Worm (Caenorhabditis elegans) whole organism, L1 larva: ENCODE data around the gene K02E7.11.
A peak's percentile ranks its signal among the peaks of the same experiment; 100 is the strongest.
"Not testable (repeated sequence)": the region's sequence is repeated elsewhere in the genome, so short reads cannot be mapped to it uniquely, and the experiment has no call there.

Experiments used
- C16A3.4 ChIP-seq: fragments of 150-350 bp; optimal IDR thresholded peaks from 2 replicates; lab custom pipeline; 2014; ENCODE audit warnings: missing biosample characterization, missing genetic modification characterization
- C34B4.2 ChIP-seq: sonication (generic microtip); optimal IDR thresholded peaks from 2 replicates; lab custom pipeline; 2017; ENCODE audit warnings: mild to moderate bottlenecking, missing genetic modification characterization, missing compliant biosample characterization
- alr-1 ChIP-seq: fragments of 200-800 bp; sonication (Bioruptor generic); optimal IDR thresholded peaks from 2 replicates; lab custom pipeline; 2018; ENCODE audit warnings: borderline replicate concordance, mild to moderate bottlenecking, missing genetic modification characterization, missing compliant biosample characterization
- ama-1 ChIP-seq: fragments of 150-350 bp; optimal IDR thresholded peaks from 2 replicates; lab custom pipeline; 2014
- ceh-63 ChIP-seq: fragments of 200-800 bp; sonication (Bioruptor generic); optimal IDR thresholded peaks from 2 replicates; lab custom pipeline; 2018; ENCODE audit warnings: mild to moderate bottlenecking, missing genetic modification characterization, missing compliant biosample characterization
- ceh-8 ChIP-seq: fragments of 200-800 bp; sonication (Bioruptor generic); optimal IDR thresholded peaks from 2 replicates; lab custom pipeline; 2018; ENCODE audit warnings: mild to moderate bottlenecking, missing genetic modification characterization, moderate library complexity, missing compliant biosample characterization
- ceh-82 ChIP-seq, 3 experiments: fragments of 150-350 bp in 1 of 3; sonication (generic microtip) in 2 of 3; optimal IDR thresholded peaks; 2 replicates each; lab custom pipeline; 2014 to 2017; ENCODE audit warnings: missing biosample characterization in 3 of 3, missing genetic modification characterization in 3 of 3
- ceh-88 ChIP-seq: fragments of 200-800 bp; sonication (Bioruptor generic); IDR thresholded peaks from 2 replicates; pipeline ENCODE4 v1.3.6; 2022; ENCODE audit warnings: missing genetic modification characterization, missing compliant biosample characterization
- egl-13 ChIP-seq: sonication (generic microtip); optimal IDR thresholded peaks from 2 replicates; lab custom pipeline; 2016; ENCODE audit warnings: missing genotype, missing genetic modification reagents, missing genetic modification characterization, missing compliant biosample characterization
- egl-27 ChIP-seq, 2 experiments: fragments of 150-350 bp in 1 of 2; sonication (generic microtip); optimal IDR thresholded peaks; 3 replicates each; lab custom pipeline; 2017 to 2018; ENCODE audit warnings: missing biosample characterization in 2 of 2, missing genetic modification characterization in 2 of 2, missing genetic modification reagents in 2 of 2
- elt-2 ChIP-seq: sonication (generic microtip); optimal IDR thresholded peaks from 2 replicates; lab custom pipeline; 2016; ENCODE audit warnings: missing genetic modification characterization, mild to moderate bottlenecking, inconsistent platforms, missing compliant biosample characterization, missing genetic modification reagents
- fkh-10 ChIP-seq: sonication (generic microtip); optimal IDR thresholded peaks from 2 replicates; lab custom pipeline; 2017; ENCODE audit warnings: missing biosample characterization, missing genetic modification reagents, missing genetic modification characterization
- fkh-8 ChIP-seq: sonication (generic microtip); optimal IDR thresholded peaks from 2 replicates; lab custom pipeline; 2016; ENCODE audit warnings: mild to moderate bottlenecking, missing genetic modification characterization, missing compliant biosample characterization
- fos-1 ChIP-seq: fragments of 150-350 bp; optimal IDR thresholded peaks from 2 replicates; lab custom pipeline; 2014; ENCODE audit warnings: missing biosample characterization, missing genetic modification characterization
- hlh-17 ChIP-seq: fragments of 200-800 bp; sonication (Bioruptor generic); optimal IDR thresholded peaks from 2 replicates; lab custom pipeline; 2018; ENCODE audit warnings: missing genetic modification characterization, mild to moderate bottlenecking, missing compliant biosample characterization, moderate library complexity, borderline replicate concordance
- lin-35 ChIP-seq, 2 experiments: fragments of 150-350 bp; optimal IDR thresholded peaks; 2 replicates each; lab custom pipeline; 2014; ENCODE audit warnings: missing biosample characterization in 2 of 2, missing genetic modification characterization in 2 of 2, missing genetic modification reagents in 2 of 2
- lsy-2 ChIP-seq, 2 experiments: fragments of 150-350 bp; optimal IDR thresholded peaks; 2 replicates each; lab custom pipeline; 2014; ENCODE audit warnings: missing biosample characterization in 2 of 2, missing genetic modification characterization in 2 of 2
- mab-9 ChIP-seq: fragments of 200-800 bp; sonication (Bioruptor generic); IDR thresholded peaks from 2 replicates; pipeline ENCODE4 v1.3.6; 2022; ENCODE audit warnings: missing genetic modification reagents, missing genetic modification characterization, missing compliant biosample characterization
- mep-1 ChIP-seq: fragments of 150-350 bp; optimal IDR thresholded peaks from 2 replicates; lab custom pipeline; 2014; ENCODE audit warnings: missing biosample characterization, missing genetic modification characterization
- nhr-11 ChIP-seq: fragments of 150-350 bp; optimal IDR thresholded peaks from 2 replicates; lab custom pipeline; 2014; ENCODE audit warnings: missing biosample characterization, missing genetic modification characterization
- nhr-12 ChIP-seq: sonication (generic microtip); optimal IDR thresholded peaks from 2 replicates; lab custom pipeline; 2017; ENCODE audit warnings: missing biosample characterization, missing genetic modification characterization
- nhr-19 ChIP-seq: fragments of 200-800 bp; sonication (Bioruptor generic); conservative IDR thresholded peaks from 2 replicates; pipeline ENCODE4 v1.3.6; 2022; ENCODE audit warnings: missing genetic modification characterization, missing compliant biosample characterization
- nhr-28 ChIP-seq: fragments of 150-350 bp; optimal IDR thresholded peaks from 2 replicates; lab custom pipeline; 2014; ENCODE audit warnings: missing biosample characterization, missing genetic modification characterization
- nhr-76 ChIP-seq: sonication (generic microtip); optimal IDR thresholded peaks from 2 replicates; lab custom pipeline; 2017; ENCODE audit warnings: missing biosample characterization, missing genetic modification characterization
- nhr-85 ChIP-seq: sonication (generic microtip); peaks from one replicate; lab custom pipeline; 2016; ENCODE audit warnings: missing genetic modification characterization, inconsistent platforms, missing compliant biosample characterization
- pag-3 ChIP-seq: sonication (generic microtip); optimal IDR thresholded peaks from 2 replicates; lab custom pipeline; 2017; ENCODE audit warnings: missing genetic modification characterization, mild to moderate bottlenecking, missing compliant biosample characterization, antibody characterized with exemption, borderline replicate concordance; ENCODE audit not compliant: insufficient read depth
- skn-1 ChIP-seq: fragments of 150-350 bp; optimal IDR thresholded peaks from 2 replicates; lab custom pipeline; 2014; ENCODE audit warnings: missing biosample characterization, missing genetic modification characterization
- snu-23 ChIP-seq: sonication (generic microtip); optimal IDR thresholded peaks from 2 replicates; lab custom pipeline; 2016; ENCODE audit warnings: missing genetic modification characterization, missing compliant biosample characterization
- sptf-1 ChIP-seq: fragments of 150-350 bp; optimal IDR thresholded peaks from 2 replicates; lab custom pipeline; 2014; ENCODE audit warnings: missing biosample characterization, missing genetic modification characterization
- swsn-7 ChIP-seq: sonication (generic microtip); optimal IDR thresholded peaks from 2 replicates; lab custom pipeline; 2016; ENCODE audit warnings: missing genetic modification characterization, missing compliant biosample characterization
- unc-130 ChIP-seq: fragments of 150-350 bp; optimal IDR thresholded peaks from 2 replicates; lab custom pipeline; 2017; ENCODE audit warnings: missing biosample characterization, missing genetic modification characterization, inconsistent platforms
- unc-62 ChIP-seq: fragments of 150-350 bp; optimal IDR thresholded peaks from 2 replicates; lab custom pipeline; 2014; ENCODE audit warnings: missing biosample characterization, missing genetic modification reagents, missing genetic modification characterization
- unc-98 ChIP-seq: fragments of 200-800 bp; sonication (Bioruptor generic); IDR thresholded peaks from 2 replicates; pipeline ENCODE4 v1.3.6; 2022; ENCODE audit warnings: missing genetic modification characterization, missing compliant biosample characterization
- vab-15 ChIP-seq: sonication (generic microtip); optimal IDR thresholded peaks from 2 replicates; lab custom pipeline; 2017; ENCODE audit warnings: missing genotype, mild to moderate bottlenecking, missing genetic modification characterization, missing compliant biosample characterization
- zip-4 ChIP-seq: fragments of 200-800 bp; sonication (Bioruptor generic); optimal IDR thresholded peaks from 2 replicates; lab custom pipeline; 2018; ENCODE audit warnings: mild to moderate bottlenecking, missing genetic modification characterization, moderate library complexity, missing compliant biosample characterization
- ztf-4 ChIP-seq: fragments of 150-350 bp; optimal IDR thresholded peaks from 2 replicates; lab custom pipeline; 2014; ENCODE audit warnings: missing biosample characterization, missing genetic modification characterization

K02E7.11 gene

DNA sequence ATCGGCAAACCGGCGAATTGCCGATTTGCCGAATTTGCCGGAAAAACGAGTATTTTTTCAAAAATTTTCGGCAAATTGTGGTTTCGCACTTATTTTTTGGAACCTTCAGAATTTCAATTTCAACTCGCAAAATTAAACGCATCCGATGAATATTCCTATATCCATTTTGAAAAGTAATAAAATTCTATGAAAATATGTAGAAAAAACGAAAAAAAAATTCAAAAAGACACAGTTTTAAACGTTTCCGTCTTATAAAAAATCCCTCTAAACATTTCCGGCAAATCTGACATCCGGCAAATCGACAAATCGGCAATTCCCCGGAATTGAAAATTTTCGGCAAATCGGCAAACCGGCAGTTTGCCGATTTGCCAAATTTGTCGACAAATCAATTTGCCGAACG is 29.6 kb downstream of the K02E7.11 start, which contains the start of gene str-148:
Gene str-148, plus strand, starts transcription at position 301 of the 400 bp plus-strand sequence.
- no peak for TF ChIP-seq zip-4 (GFP tag; lab: Kevin White, UChicago)
- TF ChIP-seq ceh-82 (tag; optimal IDR thresholded peaks at IDR 0.05; lab: Kevin White, UChicago): no peak
- no peak for TF ChIP-seq egl-27 (tag; optimal IDR thresholded peaks at IDR 0.05; lab: Kevin White, UChicago)
- TF ChIP-seq ama-1 (lab: Kevin White, UChicago): no peak
- TF ChIP-seq alr-1 (tag; lab: Kevin White, UChicago): no peak
- no peak for TF ChIP-seq swsn-7
- TF ChIP-seq, all 84 proteins: peak for 0

DNA sequence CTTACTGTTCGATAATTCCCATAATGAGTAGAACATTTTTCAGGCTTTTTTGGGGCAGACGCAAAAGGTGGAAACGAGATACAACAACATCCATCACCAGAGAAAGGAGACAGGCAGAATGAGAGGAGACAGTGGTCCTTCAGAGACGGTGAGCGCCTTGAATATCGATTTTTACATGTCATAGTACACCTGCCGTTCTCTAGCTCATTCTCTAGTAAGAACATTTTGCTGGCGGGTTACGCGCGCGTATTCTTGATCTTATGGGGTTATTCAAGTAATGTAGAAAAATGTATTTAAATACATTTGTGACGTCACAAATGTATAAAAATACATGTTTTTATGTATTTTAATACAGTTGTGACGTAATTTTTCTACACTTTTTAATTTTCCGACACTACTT is 31.4 kb downstream of the K02E7.11 start, which contains the start of gene fbxb-45:
Gene fbxb-45, minus strand, starts transcription at position 101 of the 400 bp plus-strand sequence.
- not testable (repeated sequence) for TF ChIP-seq mep-1 (tag; lab: Kevin White, UChicago); ceh-88 (GFP tag; lab: Robert Waterston, UW); skn-1 (tag; lab: Kevin White, UChicago)

DNA sequence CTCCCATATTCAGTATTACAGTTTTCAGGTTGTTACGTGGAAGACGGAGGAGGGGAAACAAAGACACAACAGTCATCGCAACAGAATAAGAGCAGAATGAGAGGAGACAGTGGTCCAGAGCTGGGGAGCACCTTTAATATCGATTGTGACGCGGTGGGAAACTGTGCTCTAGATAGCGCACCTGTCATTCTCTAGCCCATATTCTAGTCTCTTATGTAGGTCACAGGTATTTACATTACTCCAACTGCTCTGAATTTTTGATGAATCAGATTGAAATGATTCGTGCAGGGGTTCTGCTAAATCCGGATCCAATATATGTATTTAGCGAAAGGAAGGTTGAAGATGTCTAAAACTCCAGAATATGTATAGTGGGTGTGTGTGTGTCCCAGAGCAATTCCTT is 33.1 kb downstream of the K02E7.11 start, which contains the start of gene fbxb-41:
Gene fbxb-41, minus strand, starts transcription at position 101 of the 400 bp plus-strand sequence.
- TF ChIP-seq C16A3.4 (tag; lab: Kevin White, UChicago) (no peak), nhr-19 (GFP tag; lab: Robert Waterston, UW) (no peak), fkh-8 (tag; lab: Kevin White, UChicago) (no peak), skn-1 (tag; lab: Kevin White, UChicago) (no peak), ceh-8 (GFP tag; lab: Kevin White, UChicago) (no peak), zip-4 (GFP tag; lab: Kevin White, UChicago) (no peak), nhr-11 (tag; lab: Kevin White, UChicago) (no peak), ama-1 (lab: Kevin White, UChicago) (no peak), mab-9 (GFP tag; lab: Robert Waterston, UW) (no peak)

DNA sequence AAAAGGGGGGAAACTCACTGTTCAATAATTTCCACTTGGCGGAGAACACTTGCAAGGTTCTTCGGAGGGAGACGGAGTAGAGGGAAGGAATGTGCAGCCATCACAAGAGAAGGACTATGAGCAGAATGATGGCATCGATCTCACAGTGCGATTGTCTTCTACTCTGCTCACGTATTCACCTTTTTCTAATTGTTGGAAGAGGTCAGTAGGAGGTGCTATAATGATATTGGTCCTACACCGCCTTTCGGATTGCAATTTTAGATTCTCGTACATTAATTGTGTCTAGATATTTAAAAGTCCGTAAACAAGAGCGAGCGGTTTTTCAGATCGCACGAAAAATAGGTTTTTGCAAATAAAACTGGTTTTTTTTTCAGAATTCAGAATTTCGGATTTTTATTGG is 34.9 kb downstream of the K02E7.11 start, which contains the start of gene fbxb-39:
Gene fbxb-39, minus strand, starts transcription at position 101 of the 400 bp plus-strand sequence.
- TF ChIP-seq fos-1 (tag; lab: Kevin White, UChicago): no peak
- no peak for TF ChIP-seq egl-13 (tag; lab: Kevin White, UChicago)

DNA sequence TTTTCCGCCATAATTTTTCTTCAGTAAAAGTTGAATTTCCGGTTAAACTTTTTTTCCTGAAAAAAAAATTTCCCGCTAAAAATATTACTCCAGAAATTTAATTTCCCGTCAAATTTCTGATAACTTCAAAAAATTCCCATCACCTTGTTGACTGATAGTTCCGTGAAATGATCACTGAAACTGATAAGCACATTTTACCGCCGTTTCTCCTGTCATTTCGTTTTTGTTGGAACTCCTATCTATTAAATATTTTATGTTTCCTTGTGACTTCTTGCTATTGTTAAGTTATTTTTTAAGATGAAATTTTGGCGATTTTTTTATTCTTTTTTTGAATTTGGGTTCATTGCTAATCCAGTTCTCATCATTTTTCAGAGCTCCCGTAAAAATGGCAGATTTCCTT is 46.7 kb downstream of the K02E7.11 start, which contains the start of gene math-34:
Gene math-34, plus strand, starts transcription at position 371 of the 400 bp plus-strand sequence.
- TF ChIP-seq snu-23 (GFP tag; lab: Kevin White, UChicago): no peak
- no peak for TF ChIP-seq nhr-28
- TF ChIP-seq ztf-4: no peak
- no peak for TF ChIP-seq unc-98
- TF ChIP-seq elt-2: peak; percentile 20

DNA sequence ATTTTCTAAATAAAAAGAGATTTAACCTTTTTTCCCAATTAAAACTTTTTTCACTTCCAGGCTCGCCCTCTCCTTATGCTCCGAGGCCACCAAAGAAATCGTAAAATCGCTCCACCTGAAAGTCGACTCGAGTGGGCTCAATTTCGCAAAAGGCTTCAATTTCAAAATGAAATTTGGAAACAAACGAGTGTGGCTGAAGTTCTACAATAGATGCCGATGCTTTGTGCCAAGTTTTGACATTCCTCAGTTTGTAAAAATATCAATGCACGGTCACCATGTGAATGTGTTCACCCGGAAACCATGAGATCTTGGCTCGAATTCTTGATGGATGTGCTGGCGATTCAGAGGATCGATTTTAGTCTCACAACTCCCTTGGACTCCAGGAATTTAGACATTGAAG is 48.7 kb downstream of the K02E7.11 start, which contains the start of gene M01D1.12:
Gene M01D1.12, plus strand, starts transcription at position 301 of the 400 bp plus-strand sequence.
- TF ChIP-seq fkh-10 (GFP tag; lab: Kevin White, UChicago) (no peak), hlh-17 (GFP tag; lab: Kevin White, UChicago) (no peak), ceh-88 (GFP tag; lab: Robert Waterston, UW) (no peak), C34B4.2 (tag; lab: Kevin White, UChicago) (no peak), unc-130 (tag; lab: Kevin White, UChicago) (no peak), nhr-76 (tag; lab: Kevin White, UChicago) (no peak), pag-3 (tag; lab: Kevin White, UChicago) (no peak), zip-4 (GFP tag; lab: Kevin White, UChicago) (no peak), unc-62 (no peak), lin-35 (GFP tag; optimal IDR thresholded peaks at IDR 0.05; lab: Kevin White, UChicago) (no peak), nhr-85 (tag; lab: Kevin White, UChicago) (no peak), ceh-63 (GFP tag; lab: Kevin White, UChicago) (no peak), nhr-11 (tag; lab: Kevin White, UChicago) (no peak), nhr-12 (no peak), ceh-82 (tag; optimal IDR thresholded peaks at IDR 0.05; lab: Kevin White, UChicago) (no peak), vab-15 (tag; lab: Kevin White, UChicago) (no peak), sptf-1 (tag; lab: Kevin White, UChicago) (no peak), lsy-2 (tag; optimal IDR thresholded peaks at IDR 0.05; lab: Kevin White, UChicago) (no peak)
- TF ChIP-seq, all 84 proteins: peak for 0
